Fruit fly (Drosophila melanogaster) Kc167 (cell line): ENCODE measurements around the gene Desat1.

ENCODE experiments used
- Myc ChIP-seq: fragments of >200 bp; optimal IDR thresholded peaks from 2 replicates; lab custom pipeline; 2017; ENCODE audit warnings: missing external identifiers
- Sin3A ChIP-seq: fragments of >200 bp; optimal IDR thresholded peaks from 2 replicates; lab custom pipeline; 2018; ENCODE audit warnings: missing external identifiers
- h ChIP-seq: fragments of >200 bp; optimal IDR thresholded peaks from 3 replicates; lab custom pipeline; 2018; ENCODE audit warnings: missing external identifiers
- insv ChIP-seq: fragments of >200 bp; optimal IDR thresholded peaks from 3 replicates; lab custom pipeline; 2018; ENCODE audit warnings: missing external identifiers
- psq ChIP-seq: fragments of >200 bp; optimal IDR thresholded peaks from 2 replicates; lab custom pipeline; 2017; ENCODE audit warnings: missing external identifiers
- ttk ChIP-seq: sonication (Bioruptor generic); optimal IDR thresholded peaks from 2 replicates; lab custom pipeline; 2017; ENCODE audit warnings: missing external identifiers

Desat1 gene

DNA sequence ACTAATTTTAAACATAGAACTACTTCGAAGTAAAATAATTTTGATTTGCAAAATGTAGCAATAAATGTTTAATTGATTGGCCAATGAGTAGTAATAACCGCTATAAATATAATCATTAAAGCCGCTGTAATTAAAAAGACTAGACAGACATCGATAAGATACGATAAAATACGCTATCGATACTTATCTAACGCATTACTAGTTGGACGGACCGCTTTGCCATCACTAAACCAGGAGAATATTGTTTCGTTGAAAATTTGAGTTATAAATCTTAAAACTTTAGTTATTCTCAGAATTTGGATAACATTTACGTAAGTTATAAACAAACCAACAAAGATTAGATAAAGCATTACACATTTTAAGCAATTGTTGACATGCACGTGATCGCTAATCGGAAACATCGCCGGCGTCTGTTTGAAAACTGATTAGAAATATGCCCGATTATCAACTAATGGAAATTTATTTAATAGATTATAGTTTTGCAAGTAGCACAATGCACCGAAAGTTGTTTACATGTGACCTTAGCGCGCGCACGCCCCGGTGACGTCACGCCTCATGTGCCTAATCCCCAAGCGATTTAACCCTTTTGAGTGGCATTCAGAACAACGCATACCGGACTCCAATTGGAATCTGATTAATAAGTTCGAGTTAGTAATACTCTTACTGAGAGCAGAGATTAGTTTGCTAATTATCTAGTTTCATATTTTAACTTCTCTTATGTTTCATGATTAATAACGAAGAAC is at the start of gene Desat1:
Gene Desat1, plus strand, starts transcription at position 200 of the 743 bp plus-strand sequence.
- TF ChIP-seq Sin3A (lab: Kevin White, UChicago), result no peak
- no peak for TF ChIP-seq h (lab: Kevin White, UChicago)
- no peak for TF ChIP-seq insv
- no peak for TF ChIP-seq psq (lab: Kevin White, UChicago)
- TF ChIP-seq ttk (lab: Kevin White, UChicago), result no peak
- TF ChIP-seq Myc, result no peak

DNA sequence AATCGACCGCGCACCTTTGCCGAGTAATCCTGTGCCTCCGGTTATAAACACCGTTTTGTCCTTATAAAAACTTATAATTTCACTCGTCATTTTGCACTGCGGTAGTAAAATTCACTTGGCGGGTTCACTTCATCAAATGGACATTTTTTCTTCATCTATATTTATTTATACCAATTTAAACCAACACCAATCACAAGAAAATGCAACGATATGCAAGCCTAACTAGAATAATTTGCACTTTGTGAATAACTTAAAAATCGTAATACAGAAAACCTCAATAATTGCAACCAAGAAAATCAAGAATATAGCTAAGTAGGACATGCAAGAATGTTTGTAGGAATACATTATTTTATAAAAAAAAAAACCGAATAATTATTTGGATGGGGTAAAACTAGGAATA is 43.5 kb upstream of the Desat1 start, which contains the start of the genes CG10096 and CG10097:
Gene CG10096, minus strand, starts transcription at position 101 of the 400 bp plus-strand sequence.
Gene CG10097, minus strand, starts transcription at position 101 of the 400 bp plus-strand sequence.
- TF ChIP-seq Myc (no peak), insv (no peak), ttk (lab: Kevin White, UChicago) (no peak), h (lab: Kevin White, UChicago) (no peak), Sin3A (lab: Kevin White, UChicago) (no peak), psq (lab: Kevin White, UChicago) (no peak)

- no peak for TF ChIP-seq ttk (lab: Kevin White, UChicago)
- TF ChIP-seq psq (lab: Kevin White, UChicago), result no peak
- no peak for TF ChIP-seq insv
Measured at dm6 chr3R:12398054-12398453, 41.3 kb upstream of the Desat1 start.

dm6 chr3R:12398620-12399247 is 40.7 kb upstream of the Desat1 start, which contains the start of gene Cyp9f3:
Gene Cyp9f3 (minus strand): TSS chr3R:12398929.
- TF ChIP-seq ttk (lab: Kevin White, UChicago) (no peak), h (lab: Kevin White, UChicago) (no peak), Sin3A (lab: Kevin White, UChicago) (no peak), insv (no peak), psq (lab: Kevin White, UChicago) (no peak), Myc (no peak)

dm6 chr3R:12401672-12402296 is 37.6 kb upstream of the Desat1 start, which contains the start of gene DNAlig3:
Gene DNAlig3 (minus strand): TSS chr3R:12401839.
- TF ChIP-seq ttk (lab: Kevin White, UChicago) (no peak), insv (peak; percentile 84)

- TF ChIP-seq psq (lab: Kevin White, UChicago) (no peak), Myc (no peak), h (lab: Kevin White, UChicago) (no peak), ttk (lab: Kevin White, UChicago) (no peak), insv (no peak), Sin3A (lab: Kevin White, UChicago) (no peak)
Measured at dm6 chr3R:12402935-12403334, 36.5 kb upstream of the Desat1 start.

dm6 chr3R:12405134-12405533 is 34.3 kb upstream of the Desat1 start:
- TF ChIP-seq Myc (no peak), ttk (lab: Kevin White, UChicago) (no peak), insv (no peak), psq (lab: Kevin White, UChicago) (no peak), h (lab: Kevin White, UChicago) (no peak), Sin3A (lab: Kevin White, UChicago) (no peak)

DNA sequence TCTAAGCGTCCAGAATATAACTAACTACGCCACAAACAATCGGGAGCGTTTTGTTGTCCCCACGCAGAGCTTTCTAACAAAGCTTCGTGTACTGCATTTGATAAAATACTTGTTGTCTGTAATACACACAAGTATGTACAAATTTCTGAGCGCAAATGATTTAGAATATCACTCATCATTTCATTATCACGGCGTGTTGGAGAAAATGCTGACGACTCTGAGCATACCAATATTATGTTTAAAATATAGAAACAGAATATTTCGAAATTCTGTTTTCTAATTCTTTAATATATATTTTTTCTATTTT is 33.5 kb upstream of the Desat1 start, which contains the start of gene Cyp9f2:
Gene Cyp9f2, minus strand, starts transcription at position 101 of the 307 bp plus-strand sequence.
- TF ChIP-seq ttk (lab: Kevin White, UChicago), result no peak
- no peak for TF ChIP-seq insv
- no peak for TF ChIP-seq Sin3A (lab: Kevin White, UChicago)
- no peak for TF ChIP-seq Myc
- TF ChIP-seq h (lab: Kevin White, UChicago), result no peak
- TF ChIP-seq psq (lab: Kevin White, UChicago), result no peak

DNA sequence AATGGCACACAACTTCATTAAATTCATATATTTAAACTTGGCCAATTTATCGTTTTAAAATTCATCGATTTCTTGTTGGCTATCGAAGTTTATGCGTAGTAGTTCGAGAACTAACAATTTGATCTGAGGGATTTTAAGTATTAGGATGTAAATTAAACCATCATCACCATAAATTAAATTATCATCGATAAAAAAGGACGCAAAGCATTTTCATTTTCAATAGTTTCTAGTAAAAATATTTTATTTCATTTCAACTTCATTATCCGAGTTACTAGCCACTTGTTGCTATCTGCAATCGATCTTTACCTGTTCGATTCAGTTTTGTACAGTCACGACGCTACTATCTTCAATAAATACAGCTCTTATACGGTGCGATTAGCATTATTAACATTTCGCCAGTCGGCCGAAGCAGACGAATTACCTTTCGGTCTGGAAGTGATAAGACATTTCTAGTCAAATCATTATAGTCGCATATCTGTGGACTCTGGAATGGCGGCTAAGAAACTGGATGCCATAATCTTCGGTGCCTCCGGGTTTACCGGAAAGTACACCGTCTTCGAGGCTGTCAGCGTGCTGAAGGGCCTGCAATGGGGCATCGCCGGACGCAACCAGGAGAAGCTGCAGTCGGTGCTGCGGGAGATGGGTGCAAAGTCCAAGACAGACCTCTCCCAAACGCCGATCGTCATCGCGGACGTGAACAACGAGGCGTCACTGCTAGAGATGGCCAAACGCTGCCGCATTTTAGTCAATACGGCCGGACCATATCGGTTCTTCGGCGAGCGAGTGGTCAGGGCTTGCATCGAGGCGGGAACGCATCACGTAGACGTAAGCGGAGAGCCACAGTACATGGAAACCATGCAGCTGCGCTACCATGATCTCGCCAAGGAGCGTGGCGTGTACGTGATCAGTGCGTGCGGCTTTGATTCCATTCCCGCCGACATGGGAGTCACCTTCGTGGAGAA is 32.9 kb upstream of the Desat1 start, which contains the start of gene CG5167:
Gene CG5167, plus strand, starts transcription at position 298 of the 962 bp plus-strand sequence.
- TF ChIP-seq h (lab: Kevin White, UChicago) (no peak), insv (no peak), Myc (no peak), ttk (lab: Kevin White, UChicago) (no peak), Sin3A (lab: Kevin White, UChicago) (no peak), psq (lab: Kevin White, UChicago) (no peak)

DNA sequence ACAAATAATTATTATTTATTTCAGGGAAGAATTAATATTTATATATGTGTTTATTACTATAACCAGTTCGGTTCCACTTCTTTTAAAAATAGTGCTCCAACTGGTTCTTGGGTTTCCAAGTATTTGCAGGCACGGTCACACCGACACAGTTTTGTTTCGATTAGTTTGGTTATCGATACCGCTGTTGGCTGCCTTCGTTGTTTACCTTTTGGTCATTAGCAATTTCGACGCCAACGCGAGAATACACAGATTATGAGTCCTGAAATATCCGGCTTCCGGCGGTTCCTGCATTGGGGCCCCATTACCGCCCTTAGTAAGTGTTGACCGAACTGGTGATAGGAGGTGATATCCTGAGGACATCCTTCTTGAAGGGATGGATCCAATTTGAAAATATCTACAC is 31.2 kb upstream of the Desat1 start, which contains the start of gene CG5196:
Gene CG5196, plus strand, starts transcription at position 157 of the 400 bp plus-strand sequence.
- no peak for TF ChIP-seq ttk (lab: Kevin White, UChicago)
- no peak for TF ChIP-seq Myc
- TF ChIP-seq Sin3A (lab: Kevin White, UChicago), result no peak
- TF ChIP-seq h (lab: Kevin White, UChicago), result no peak
- TF ChIP-seq insv, result no peak
- TF ChIP-seq psq (lab: Kevin White, UChicago), result no peak

- no peak for TF ChIP-seq Myc
- no peak for TF ChIP-seq Sin3A (lab: Kevin White, UChicago)
- no peak for TF ChIP-seq h (lab: Kevin White, UChicago)
- TF ChIP-seq psq (lab: Kevin White, UChicago), result no peak
- no peak for TF ChIP-seq ttk (lab: Kevin White, UChicago)
- no peak for TF ChIP-seq insv
Measured at dm6 chr3R:12411449-12411848, 28.0 kb upstream of the Desat1 start.
